Fruit fly (Drosophila melanogaster) whole organism, embryonic: ENCODE results near the gene Chpf.

Experiments
- Atf-2 ChIP-seq: fragments of 200-800 bp; sonication (Bioruptor generic); optimal IDR thresholded peaks from 2 replicates; lab custom pipeline; 2016; ENCODE audit warnings: missing biosample characterization, missing genetic modification characterization
- Awh ChIP-seq: fragments of 200-800 bp; sonication (Bioruptor generic); IDR thresholded peaks from 2 replicates; pipeline ENCODE4, ENCODE4 v1.3.6; 2022; ENCODE audit warnings: missing biosample characterization, missing genetic modification characterization
- Blimp-1 ChIP-seq: fragments of 200-800 bp; sonication (Bioruptor generic); optimal IDR thresholded peaks from 3 replicates; lab custom pipeline; 2018; ENCODE audit warnings: missing biosample characterization, missing genetic modification characterization, mild to moderate bottlenecking, moderate library complexity, missing genetic modification reagents
- CG11247 ChIP-seq: fragments of 200-800 bp; sonication (Bioruptor generic); IDR thresholded peaks from 2 replicates; pipeline ENCODE4 v1.3.6; 2022; ENCODE audit warnings: missing biosample characterization, missing genetic modification characterization
- CG12744 ChIP-seq: fragments of 200-800 bp; sonication (Bioruptor generic); optimal IDR thresholded peaks from 2 replicates; lab custom pipeline; 2016; ENCODE audit warnings: missing biosample characterization, missing genetic modification characterization
- CG14441 ChIP-seq: fragments of 200-800 bp; sonication (Bioruptor generic); IDR thresholded peaks from 2 replicates; pipeline ENCODE4 v1.3.6; 2022; ENCODE audit warnings: missing biosample characterization, missing genetic modification characterization
- CG14710 ChIP-seq: fragments of 200-800 bp; sonication (Bioruptor generic); optimal IDR thresholded peaks from 3 replicates; lab custom pipeline; 2019; ENCODE audit warnings: missing biosample characterization, mild to moderate bottlenecking, missing genetic modification characterization, moderate library complexity
- CG15011 ChIP-seq: fragments of 200-800 bp; sonication (Bioruptor generic); optimal IDR thresholded peaks from 3 replicates; lab custom pipeline; 2018; ENCODE audit warnings: missing biosample characterization, mild to moderate bottlenecking, missing genetic modification characterization
- CG1529 ChIP-seq: fragments of 200-800 bp; sonication (Bioruptor generic); optimal IDR thresholded peaks from 3 replicates; lab custom pipeline; 2018; ENCODE audit warnings: missing biosample characterization, missing genetic modification characterization
- CG15514 ChIP-seq: fragments of 200-800 bp; sonication (Bioruptor generic); optimal IDR thresholded peaks from 3 replicates; lab custom pipeline; 2017; ENCODE audit warnings: missing biosample characterization, missing genetic modification characterization, mild to moderate bottlenecking, moderate library complexity, missing genetic modification reagents
- CG18262 ChIP-seq: fragments of 200-800 bp; optimal IDR thresholded peaks from 3 replicates; lab custom pipeline; 2019; ENCODE audit warnings: missing biosample characterization, mild to moderate bottlenecking, missing genetic modification characterization, moderate library complexity
- CG30403 ChIP-seq: fragments of 200-800 bp; sonication (Bioruptor generic); optimal IDR thresholded peaks from 3 replicates; lab custom pipeline; 2016; ENCODE audit warnings: missing biosample characterization, missing genetic modification characterization
- CG3847 ChIP-seq: fragments of 200-800 bp; sonication (Bioruptor generic); IDR thresholded peaks from 2 replicates; pipeline ENCODE4 v1.3.6; 2022; ENCODE audit warnings: missing biosample characterization, missing genetic modification characterization
- CG4617 ChIP-seq: fragments of 200-800 bp; sonication (Bioruptor generic); optimal IDR thresholded peaks from 3 replicates; lab custom pipeline; 2016; ENCODE audit warnings: missing biosample characterization, missing genetic modification characterization, borderline replicate concordance
- CG6175 ChIP-seq: fragments of 200-800 bp; sonication (Bioruptor generic); IDR thresholded peaks from 3 replicates; pipeline ENCODE4 v1.3.6; 2022; ENCODE audit warnings: missing biosample characterization, missing genetic modification characterization
- CG6683 ChIP-seq: fragments of 200-800 bp; sonication (Bioruptor generic); optimal IDR thresholded peaks from 2 replicates; lab custom pipeline; 2017; ENCODE audit warnings: missing biosample characterization, mild to moderate bottlenecking, missing genetic modification characterization, missing genetic modification reagents
- CG6791 ChIP-seq: fragments of 200-800 bp; sonication (Bioruptor generic); IDR thresholded peaks from 3 replicates; pipeline ENCODE4 v1.3.6; 2022; ENCODE audit warnings: missing biosample characterization, missing genetic modification characterization; ENCODE audit not compliant: partially characterized antibody
- CG7556 ChIP-seq: fragments of 200-800 bp; sonication (Bioruptor generic); optimal IDR thresholded peaks from 2 replicates; lab custom pipeline; 2017; ENCODE audit warnings: missing biosample characterization, mild to moderate bottlenecking, missing genetic modification characterization
- CG8924 ChIP-seq: fragments of 200-800 bp; optimal IDR thresholded peaks from 3 replicates; lab custom pipeline; 2019; ENCODE audit warnings: missing biosample characterization, mild to moderate bottlenecking, missing genetic modification characterization, moderate library complexity
- D ChIP-seq, 2 experiments: fragments of 200-800 bp in 1 of 2; fragments of >200 bp in 1 of 2; sonication (Bioruptor generic) in 1 of 2; optimal IDR thresholded peaks; 2 replicates in 1 of 2; 3 replicates in 1 of 2; lab custom pipeline; 2017; ENCODE audit warnings: mild to moderate bottlenecking in 1 of 2, missing biosample characterization in 1 of 2, missing genetic modification characterization in 1 of 2, missing genetic modification reagents in 1 of 2
- Doc2 ChIP-seq: fragments of 200-800 bp; sonication (Bioruptor generic); IDR thresholded peaks from 2 replicates; pipeline ENCODE4 v1.3.6; 2022; ENCODE audit warnings: missing biosample characterization, missing genetic modification characterization
- Doc3 ChIP-seq: fragments of 200-800 bp; sonication (Bioruptor generic); IDR thresholded peaks from 3 replicates; pipeline ENCODE4 v1.3.6; 2022; ENCODE audit warnings: missing biosample characterization, missing genetic modification characterization; ENCODE audit not compliant: partially characterized antibody
- Ets65A ChIP-seq: fragments of 200-800 bp; sonication (Bioruptor generic); peaks from one replicate; lab custom pipeline; 2016; ENCODE audit warnings: missing biosample characterization, missing genetic modification characterization
- H15 ChIP-seq: fragments of 200-800 bp; sonication (Bioruptor generic); IDR thresholded peaks from 3 replicates; pipeline ENCODE4 v1.3.6; 2022; ENCODE audit warnings: missing biosample characterization, missing genetic modification characterization
- Kr ChIP-seq: fragments of 200-800 bp; sonication (Bioruptor generic); optimal IDR thresholded peaks from 2 replicates; lab custom pipeline; 2017; ENCODE audit warnings: missing biosample characterization, mild to moderate bottlenecking, missing genetic modification characterization
- MBD-R2 ChIP-seq: fragments of 200-800 bp; sonication (Bioruptor generic); IDR thresholded peaks from 2 replicates; pipeline ENCODE4 v1.3.6; 2022; ENCODE audit warnings: missing biosample characterization, missing genetic modification characterization
- Taf1 ChIP-seq: fragments of 200-800 bp; sonication (Bioruptor generic); IDR thresholded peaks from 2 replicates; pipeline ENCODE4 v1.3.6; 2022; ENCODE audit warnings: missing biosample characterization, missing genetic modification characterization
- Vsx1 ChIP-seq: fragments of 200-800 bp; sonication (Bioruptor generic); optimal IDR thresholded peaks from 2 replicates; lab custom pipeline; 2017; ENCODE audit warnings: missing biosample characterization, mild to moderate bottlenecking, missing genetic modification characterization, missing genetic modification reagents
- ara ChIP-seq: fragments of 200-800 bp; sonication (Bioruptor generic); IDR thresholded peaks from 2 replicates; pipeline ENCODE4 v1.3.6; 2022; ENCODE audit warnings: missing biosample characterization, missing genetic modification characterization
- ase ChIP-seq: fragments of 200-800 bp; sonication (Bioruptor generic); IDR thresholded peaks from 3 replicates; pipeline ENCODE4 v1.3.6; 2022; ENCODE audit warnings: missing biosample characterization, missing genetic modification characterization
- ash1 ChIP-seq: fragments of 200-800 bp; sonication (Bioruptor generic); optimal IDR thresholded peaks from 2 replicates; lab custom pipeline; 2018; ENCODE audit warnings: missing biosample characterization, mild to moderate bottlenecking, missing genetic modification characterization
- cg ChIP-seq: fragments of 200-800 bp; sonication (Bioruptor generic); optimal IDR thresholded peaks from 3 replicates; lab custom pipeline; 2019; ENCODE audit warnings: missing biosample characterization, mild to moderate bottlenecking, missing genetic modification characterization, moderate library complexity
- chn ChIP-seq: fragments of 200-800 bp; sonication (Bioruptor generic); optimal IDR thresholded peaks from 2 replicates; lab custom pipeline; 2016; ENCODE audit warnings: missing biosample characterization, missing genetic modification characterization
- crp ChIP-seq, 2 experiments: fragments of 200-800 bp; sonication (Bioruptor generic); optimal IDR thresholded peaks; 2 replicates in 1 of 2; 3 replicates in 1 of 2; lab custom pipeline; 2017; ENCODE audit warnings: missing biosample characterization in 2 of 2, missing genetic modification characterization in 2 of 2, mild to moderate bottlenecking in 1 of 2, moderate library complexity in 1 of 2
- cwo ChIP-seq: fragments of 200-800 bp; sonication (Bioruptor generic); optimal IDR thresholded peaks from 3 replicates; lab custom pipeline; 2017; ENCODE audit warnings: missing biosample characterization, missing genetic modification characterization, mild to moderate bottlenecking, moderate library complexity, missing genetic modification reagents
- gce ChIP-seq: fragments of 200-800 bp; sonication (Bioruptor generic); IDR thresholded peaks from 3 replicates; pipeline ENCODE4 v1.3.6; 2022; ENCODE audit warnings: missing biosample characterization, missing genetic modification characterization
- grau ChIP-seq: fragments of 200-800 bp; optimal IDR thresholded peaks from 3 replicates; lab custom pipeline; 2019; ENCODE audit warnings: missing biosample characterization, mild to moderate bottlenecking, missing genetic modification characterization, moderate library complexity
- gsb ChIP-seq: fragments of 200-800 bp; sonication (Bioruptor generic); IDR thresholded peaks from 2 replicates; pipeline ENCODE4 v1.3.6; 2022; ENCODE audit warnings: missing biosample characterization, missing genetic modification characterization
- jumu ChIP-seq: fragments of 200-800 bp; sonication (Bioruptor generic); optimal IDR thresholded peaks from 3 replicates; lab custom pipeline; 2016; ENCODE audit warnings: missing biosample characterization, missing genetic modification characterization
- kni ChIP-seq: fragments of 200-800 bp; sonication (Bioruptor generic); optimal IDR thresholded peaks from 3 replicates; lab custom pipeline; 2017; ENCODE audit warnings: mild to moderate bottlenecking, missing biosample characterization, missing genetic modification reagents, missing genetic modification characterization
- lmd ChIP-seq: fragments of 200-800 bp; sonication (Bioruptor generic); IDR thresholded peaks from 2 replicates; pipeline ENCODE4 v1.3.6; 2022; ENCODE audit warnings: missing biosample characterization, missing genetic modification characterization
- nom ChIP-seq: fragments of 200-800 bp; sonication (Bioruptor generic); optimal IDR thresholded peaks from 2 replicates; lab custom pipeline; 2017; ENCODE audit warnings: missing biosample characterization, missing genetic modification characterization, mild to moderate bottlenecking, moderate library complexity, missing genetic modification reagents
- pho ChIP-seq: fragments of 200-800 bp; sonication (Bioruptor generic); optimal IDR thresholded peaks from 2 replicates; lab custom pipeline; 2016; ENCODE audit warnings: missing biosample characterization, missing genetic modification characterization
- pnt ChIP-seq: fragments of 200-800 bp; sonication (Bioruptor generic); optimal IDR thresholded peaks from 3 replicates; lab custom pipeline; 2016; ENCODE audit warnings: missing biosample characterization, missing genetic modification characterization
- pum ChIP-seq: fragments of 200-800 bp; sonication (Bioruptor generic); optimal IDR thresholded peaks from 2 replicates; lab custom pipeline; 2016; ENCODE audit warnings: missing biosample characterization, missing genetic modification characterization
- row ChIP-seq: fragments of 200-800 bp; sonication (Bioruptor generic); IDR thresholded peaks from 3 replicates; pipeline ENCODE4 v1.3.6; 2022; ENCODE audit warnings: missing biosample characterization, missing genetic modification characterization
- sd ChIP-seq: fragments of 200-800 bp; sonication (Bioruptor generic); optimal IDR thresholded peaks from 3 replicates; lab custom pipeline; 2018; ENCODE audit warnings: missing biosample characterization, mild to moderate bottlenecking, missing genetic modification characterization, moderate library complexity
- sna ChIP-seq: fragments of 200-800 bp; sonication (Bioruptor generic); IDR thresholded peaks from 2 replicates; pipeline ENCODE4 v1.3.6; 2022; ENCODE audit warnings: missing biosample characterization, missing genetic modification characterization; ENCODE audit not compliant: partially characterized antibody
- ttk ChIP-seq: fragments of 200-800 bp; sonication (Bioruptor generic); IDR thresholded peaks from 2 replicates; pipeline ENCODE4 v2.1.2; 2022; ENCODE audit warnings: missing biosample characterization, missing genetic modification characterization
- zfh1 ChIP-seq: fragments of 200-800 bp; sonication (Bioruptor generic); IDR thresholded peaks from 3 replicates; pipeline ENCODE4 v1.3.6; 2022; ENCODE audit warnings: missing biosample characterization, missing genetic modification characterization

Chpf gene

dm6 chrX:13113863-13114407, 1.7 kb upstream of the Chpf start (continued):
- no peak for TF ChIP-seq CG12744 (GFP tag; lab: Kevin White, UChicago)
- no peak for TF ChIP-seq CG6791 (GFP tag; lab: Robert Waterston, UW)
- TF ChIP-seq pho (GFP tag; lab: Kevin White, UChicago): no peak
- TF ChIP-seq ase (GFP tag; lab: Robert Waterston, UW): 0 out of 3 replicates have a peak, but pooled peaks have one; percentile 17
- TF ChIP-seq Blimp-1 (GFP tag; lab: Kevin White, UChicago): peak; percentile 58
- TF ChIP-seq Doc3 (GFP tag; lab: Robert Waterston, UW): no peak
- TF ChIP-seq cwo: no peak
- TF ChIP-seq CG15011 (GFP tag; lab: Kevin White, UChicago): no peak
- TF ChIP-seq crp (GFP tag; optimal IDR thresholded peaks at IDR 0.05; lab: Kevin White, UChicago): no peak
- TF ChIP-seq CG7556: no peak
- no peak for TF ChIP-seq gce (GFP tag; lab: Robert Waterston, UW)
- TF ChIP-seq ara (GFP tag; lab: Robert Waterston, UW): peak; percentile 16; the same call in 1 of the 2 replicates
- peak; percentile 50 for TF ChIP-seq grau (tag; lab: Kevin White, UChicago)
- TF ChIP-seq sna: no peak
- TF ChIP-seq gsb (GFP tag; lab: Robert Waterston, UW): no peak
- no peak for TF ChIP-seq CG14710 (tag; lab: Kevin White, UChicago)
- no peak for TF ChIP-seq ash1 (GFP tag; lab: Kevin White, UChicago)
- TF ChIP-seq CG3847: no peak
- no peak for TF ChIP-seq Taf1 (GFP tag; lab: Robert Waterston, UW)
- no peak for TF ChIP-seq D (optimal IDR thresholded peaks at IDR 0.05; lab: Kevin White, UChicago)
- no peak for TF ChIP-seq D (GFP tag; optimal IDR thresholded peaks at IDR 0.05; lab: Kevin White, UChicago)
- 0 out of 3 replicates have a peak, but pooled peaks have one; percentile 13 for TF ChIP-seq zfh1 (GFP tag; lab: Robert Waterston, UW)
- peak; percentile 31 for TF ChIP-seq Ets65A (GFP tag; lab: Kevin White, UChicago)
- TF ChIP-seq row (GFP tag; lab: Robert Waterston, UW): peak; percentile 28
- TF ChIP-seq jumu: no peak
- 0 out of 2 replicates have a peak, but pooled peaks have one; percentile 21 for TF ChIP-seq ttk (GFP tag; lab: Robert Waterston, UW)
- TF ChIP-seq CG11247 (GFP tag; lab: Robert Waterston, UW): no peak
- TF ChIP-seq pnt (GFP tag; lab: Kevin White, UChicago): no peak

DNA sequence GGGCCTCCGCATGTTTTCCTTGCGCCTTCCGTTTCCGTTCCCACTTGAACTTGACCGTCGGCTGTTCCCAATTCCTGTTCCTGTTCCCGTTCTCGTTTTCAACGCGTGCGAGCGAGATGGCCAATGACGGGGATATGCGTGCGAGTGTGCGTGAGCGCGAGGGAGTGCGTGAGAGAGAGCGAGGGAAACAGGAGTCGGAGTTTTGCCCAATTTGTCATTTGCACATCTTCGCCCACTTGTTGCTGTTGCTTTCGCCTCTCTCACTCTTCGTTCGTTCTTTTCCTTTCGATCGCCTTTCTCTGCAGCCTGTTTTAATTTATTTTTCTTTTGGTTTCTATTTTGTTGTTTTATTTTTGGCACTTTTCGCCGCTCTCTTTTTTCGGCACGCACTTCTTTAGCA, 430 bp downstream of the Chpf start:
- TF ChIP-seq pum (GFP tag; lab: Kevin White, UChicago) (no peak), Doc2 (GFP tag; lab: Robert Waterston, UW) (no peak), CG1529 (GFP tag; lab: Kevin White, UChicago) (no peak), lmd (GFP tag; lab: Robert Waterston, UW) (no peak), CG6175 (GFP tag; lab: Robert Waterston, UW) (no peak), CG30403 (GFP tag; lab: Kevin White, UChicago) (no peak), CG6683 (no peak), cwo (no peak), Kr (GFP tag; lab: Kevin White, UChicago) (no peak), H15 (GFP tag; lab: Robert Waterston, UW) (no peak), CG14441 (GFP tag; lab: Robert Waterston, UW) (no peak), chn (GFP tag; lab: Kevin White, UChicago) (no peak), Atf-2 (GFP tag; lab: Kevin White, UChicago) (no peak), CG4617 (GFP tag; lab: Kevin White, UChicago) (no peak), MBD-R2 (GFP tag; lab: Robert Waterston, UW) (no peak), row (GFP tag; lab: Robert Waterston, UW) (no peak), CG8924 (tag; lab: Kevin White, UChicago) (no peak), nom (GFP tag; lab: Kevin White, UChicago) (peak; percentile 76), Vsx1 (no peak), kni (peak; percentile 17), CG15514 (no peak), sd (no peak), sna (no peak), CG18262 (tag; lab: Kevin White, UChicago) (no peak), Awh (GFP tag; lab: Robert Waterston, UW) (no peak), cg (GFP tag; lab: Kevin White, UChicago) (peak; percentile 59)
